Worm (Caenorhabditis elegans) whole organism, L3 larva: ENCODE data around the gene pkn-1.

Experiments used
- R02D3.7 ChIP-seq: fragments of 150-350 bp; optimal IDR thresholded peaks from 2 replicates; lab custom pipeline; 2014; ENCODE audit warnings: missing biosample characterization, missing genetic modification characterization
- ZK546.5 ChIP-seq: sonication (generic microtip); optimal IDR thresholded peaks from 2 replicates; lab custom pipeline; 2017; ENCODE audit warnings: missing biosample characterization, missing genetic modification characterization
- aly-2 ChIP-seq: fragments of 150-350 bp; optimal IDR thresholded peaks from 2 replicates; lab custom pipeline; 2014; ENCODE audit warnings: missing biosample characterization, missing genetic modification characterization
- ama-1 ChIP-seq: fragments of 150-350 bp; optimal IDR thresholded peaks from 2 replicates; lab custom pipeline; 2018
- ceh-16 ChIP-seq: sonication (generic microtip); optimal IDR thresholded peaks from 2 replicates; lab custom pipeline; 2017; ENCODE audit warnings: missing biosample characterization, missing genetic modification characterization
- ceh-28 ChIP-seq: fragments of 150-350 bp; optimal IDR thresholded peaks from 2 replicates; lab custom pipeline; 2014; ENCODE audit warnings: missing biosample characterization, missing genetic modification reagents, missing genetic modification characterization
- ceh-82 ChIP-seq: fragments of 150-350 bp; optimal IDR thresholded peaks from 2 replicates; lab custom pipeline; 2014; ENCODE audit warnings: missing biosample characterization, missing genetic modification characterization
- daf-12 ChIP-seq: fragments of 150-350 bp; optimal IDR thresholded peaks from 2 replicates; lab custom pipeline; 2014; ENCODE audit warnings: missing biosample characterization, missing genetic modification reagents, missing genetic modification characterization
- egl-5 ChIP-seq: fragments of 150-350 bp; optimal IDR thresholded peaks from 2 replicates; lab custom pipeline; 2017; ENCODE audit warnings: missing biosample characterization, missing genetic modification reagents, missing genetic modification characterization, inconsistent platforms
- elt-1 ChIP-seq: fragments of 150-350 bp; optimal IDR thresholded peaks from 2 replicates; lab custom pipeline; 2014; ENCODE audit warnings: missing biosample characterization, missing genetic modification characterization
- elt-2 ChIP-seq: sonication (generic microtip); optimal IDR thresholded peaks from 2 replicates; lab custom pipeline; 2016; ENCODE audit warnings: missing genetic modification reagents, mild to moderate bottlenecking, missing genetic modification characterization, missing compliant biosample characterization
- elt-3 ChIP-seq, 3 experiments: fragments of 150-350 bp in 1 of 3; sonication (generic microtip) in 2 of 3; optimal IDR thresholded peaks; 2 replicates in 2 of 3; 4 replicates in 1 of 3; lab custom pipeline; 2014 to 2017; ENCODE audit warnings: missing biosample characterization in 3 of 3, missing genetic modification characterization in 3 of 3
- eor-1 ChIP-seq, 2 experiments: fragments of 150-350 bp; optimal IDR thresholded peaks; 2 replicates each; lab custom pipeline; 2014 to 2018; ENCODE audit warnings: missing biosample characterization in 2 of 2, missing genetic modification characterization in 2 of 2
- fkh-10 ChIP-seq: sonication (generic microtip); optimal IDR thresholded peaks from 2 replicates; lab custom pipeline; 2017; ENCODE audit warnings: missing biosample characterization, missing genetic modification reagents, missing genetic modification characterization
- fkh-2 ChIP-seq: fragments of 150-350 bp; optimal IDR thresholded peaks from 2 replicates; lab custom pipeline; 2014; ENCODE audit warnings: missing biosample characterization, missing genetic modification reagents, missing genetic modification characterization
- fos-1 ChIP-seq: fragments of 150-350 bp; optimal IDR thresholded peaks from 2 replicates; lab custom pipeline; 2014; ENCODE audit warnings: missing biosample characterization, missing genetic modification characterization
- hmg-11 ChIP-seq: sonication (generic microtip); optimal IDR thresholded peaks from 2 replicates; lab custom pipeline; 2016; ENCODE audit warnings: missing genetic modification characterization, missing compliant biosample characterization
- jun-1 ChIP-seq: fragments of 150-350 bp; optimal IDR thresholded peaks from 2 replicates; lab custom pipeline; 2014; ENCODE audit warnings: missing biosample characterization, missing genetic modification reagents, missing genetic modification characterization
- lin-15B ChIP-seq: fragments of 150-350 bp; optimal IDR thresholded peaks from 2 replicates; lab custom pipeline; 2014; ENCODE audit warnings: missing biosample characterization, missing genetic modification characterization
- lin-39 ChIP-seq: fragments of 150-350 bp; optimal IDR thresholded peaks from 2 replicates; lab custom pipeline; 2018; ENCODE audit warnings: missing biosample characterization, missing genetic modification reagents, missing genetic modification characterization
- lsy-12 ChIP-seq: sonication (generic microtip); optimal IDR thresholded peaks from 2 replicates; lab custom pipeline; 2016; ENCODE audit warnings: mild to moderate bottlenecking, missing genetic modification characterization, missing compliant biosample characterization
- mdl-1 ChIP-seq: fragments of 150-350 bp; optimal IDR thresholded peaks from 2 replicates; lab custom pipeline; 2014; ENCODE audit warnings: missing biosample characterization, missing genetic modification characterization
- nfya-1 ChIP-seq: sonication (generic microtip); optimal IDR thresholded peaks from 2 replicates; lab custom pipeline; 2017; ENCODE audit warnings: missing genetic modification characterization, mild to moderate bottlenecking, missing compliant biosample characterization, antibody characterized with exemption, moderate library complexity; ENCODE audit not compliant: insufficient read depth
- nhr-11 ChIP-seq: fragments of 150-350 bp; optimal IDR thresholded peaks from 2 replicates; lab custom pipeline; 2014; ENCODE audit warnings: missing biosample characterization, missing genetic modification characterization
- nhr-12 ChIP-seq: fragments of 150-350 bp; optimal IDR thresholded peaks from 2 replicates; lab custom pipeline; 2014; ENCODE audit warnings: missing biosample characterization, missing genetic modification characterization
- nhr-23 ChIP-seq: fragments of 150-350 bp; optimal IDR thresholded peaks from 2 replicates; lab custom pipeline; 2014; ENCODE audit warnings: missing biosample characterization, missing genetic modification reagents, missing genetic modification characterization
- nhr-25 ChIP-seq: sonication (generic microtip); optimal IDR thresholded peaks from 2 replicates; lab custom pipeline; 2017; ENCODE audit warnings: missing biosample characterization, missing genetic modification characterization
- nhr-28 ChIP-seq: fragments of 150-350 bp; optimal IDR thresholded peaks from 2 replicates; lab custom pipeline; 2014; ENCODE audit warnings: missing biosample characterization, missing genetic modification characterization
- nhr-43 ChIP-seq: sonication (generic microtip); optimal IDR thresholded peaks from 2 replicates; lab custom pipeline; 2016; ENCODE audit warnings: mild to moderate bottlenecking, missing genetic modification characterization, missing compliant biosample characterization; ENCODE audit not compliant: poor library complexity, severe bottlenecking
- nhr-76 ChIP-seq: fragments of 150-350 bp; sonication (generic microtip); optimal IDR thresholded peaks from 5 replicates; lab custom pipeline; 2014; ENCODE audit warnings: missing biosample characterization, missing genetic modification characterization
- pha-4 ChIP-seq: fragments of 150-350 bp; optimal IDR thresholded peaks from 2 replicates; lab custom pipeline; 2014; ENCODE audit warnings: missing biosample characterization, missing genetic modification reagents, missing genetic modification characterization
- pqm-1 ChIP-seq: fragments of 150-350 bp; optimal IDR thresholded peaks from 2 replicates; lab custom pipeline; 2017; ENCODE audit warnings: missing biosample characterization, missing genetic modification characterization, inconsistent platforms
- sea-2 ChIP-seq: fragments of 150-350 bp; sonication (generic microtip); optimal IDR thresholded peaks from 4 replicates; lab custom pipeline; 2014; ENCODE audit warnings: missing biosample characterization, missing genetic modification reagents, missing genetic modification characterization
- skn-1 ChIP-seq: fragments of 150-350 bp; optimal IDR thresholded peaks from 2 replicates; lab custom pipeline; 2014; ENCODE audit warnings: missing biosample characterization, missing genetic modification characterization
- snpc-4 ChIP-seq: fragments of 150-350 bp; optimal IDR thresholded peaks from 2 replicates; lab custom pipeline; 2014; ENCODE audit warnings: missing biosample characterization, missing genetic modification characterization
- tbx-2 ChIP-seq: sonication (generic microtip); optimal IDR thresholded peaks from 2 replicates; lab custom pipeline; 2016; ENCODE audit warnings: mild to moderate bottlenecking, missing genetic modification characterization, missing compliant biosample characterization
- unc-39 ChIP-seq: sonication (generic microtip); optimal IDR thresholded peaks from 4 replicates; lab custom pipeline; 2017; ENCODE audit warnings: missing biosample characterization, missing genetic modification characterization
- unc-62 ChIP-seq: fragments of 150-350 bp; sonication (generic microtip); optimal IDR thresholded peaks from 4 replicates; lab custom pipeline; 2014; ENCODE audit warnings: missing biosample characterization, missing genetic modification reagents, missing genetic modification characterization
- zag-1 ChIP-seq: fragments of 150-350 bp; optimal IDR thresholded peaks from 2 replicates; lab custom pipeline; 2014; ENCODE audit warnings: missing biosample characterization, missing genetic modification characterization
- ztf-4 ChIP-seq: fragments of 150-350 bp; optimal IDR thresholded peaks from 2 replicates; lab custom pipeline; 2014; ENCODE audit warnings: missing biosample characterization, missing genetic modification characterization

pkn-1 gene

ce11 chrX:10429203-10429602 is 32.2 kb downstream of the pkn-1 start:
- TF ChIP-seq nhr-25 (peak; percentile 71), daf-12 (tag; lab: Kevin White, UChicago) (no peak), nhr-23 (tag; lab: Kevin White, UChicago) (peak; percentile 22), mdl-1 (no peak)

- TF ChIP-seq nfya-1 (tag; lab: Kevin White, UChicago) (peak; percentile 46), nhr-43 (tag; lab: Kevin White, UChicago) (peak; percentile 33), lsy-12 (tag; lab: Kevin White, UChicago) (no peak), fos-1 (tag; lab: Kevin White, UChicago) (no peak), fkh-2 (tag; lab: Kevin White, UChicago) (no peak), R02D3.7 (tag; lab: Kevin White, UChicago) (no peak), hmg-11 (tag; lab: Kevin White, UChicago) (peak; percentile 14), unc-62 (GFP tag; lab: Kevin White, UChicago) (peak; percentile 23), elt-2 (tag; lab: Kevin White, UChicago) (peak; percentile 84), ZK546.5 (no peak), nhr-25 (peak; percentile 8), ceh-16 (tag; lab: Kevin White, UChicago) (no peak), ceh-28 (tag; lab: Kevin White, UChicago) (peak; percentile 11), elt-1 (tag; lab: Kevin White, UChicago) (peak; percentile 11), ama-1 (lab: Kevin White, UChicago) (no peak), elt-3 (tag; optimal IDR thresholded peaks at IDR 0.05; lab: Kevin White, UChicago) (peak in 1 of 3 experiments; percentile 83), nhr-23 (tag; lab: Kevin White, UChicago) (peak; percentile 65), daf-12 (tag; lab: Kevin White, UChicago) (no peak), lin-39 (tag; lab: Kevin White, UChicago) (peak; percentile 88)
Measured at ce11 chrX:10430866-10431265, 33.8 kb downstream of the pkn-1 start.

- TF ChIP-seq ztf-4 (tag; lab: Kevin White, UChicago) (no peak), ceh-28 (tag; lab: Kevin White, UChicago) (no peak), egl-5 (tag; lab: Kevin White, UChicago) (no peak), nhr-43 (tag; lab: Kevin White, UChicago) (no peak)
Measured at ce11 chrX:10432786-10433185, 35.7 kb downstream of the pkn-1 start.

ce11 chrX:10433863-10434262 is 36.8 kb downstream of the pkn-1 start:
- TF ChIP-seq skn-1 (tag; lab: Kevin White, UChicago) (no peak), lin-39 (tag; lab: Kevin White, UChicago) (no peak), nfya-1 (tag; lab: Kevin White, UChicago) (peak; percentile 3), nhr-28 (no peak), nhr-76 (tag; lab: Kevin White, UChicago) (no peak), nhr-43 (tag; lab: Kevin White, UChicago) (no peak), daf-12 (tag; lab: Kevin White, UChicago) (no peak)
- TF ChIP-seq, all 47 proteins: peak for 1

- TF ChIP-seq ceh-82 (tag; lab: Kevin White, UChicago) (peak; percentile 56), lin-39 (tag; lab: Kevin White, UChicago) (peak; percentile 94), jun-1 (tag; lab: Kevin White, UChicago) (no peak), tbx-2 (peak; percentile 82), nhr-12 (tag; lab: Kevin White, UChicago) (no peak), unc-62 (GFP tag; lab: Kevin White, UChicago) (peak; percentile 23), pqm-1 (tag; lab: Kevin White, UChicago) (no peak), ztf-4 (tag; lab: Kevin White, UChicago) (no peak), nhr-43 (tag; lab: Kevin White, UChicago) (no peak), hmg-11 (tag; lab: Kevin White, UChicago) (peak; percentile 81), eor-1 (tag; optimal IDR thresholded peaks at IDR 0.05; lab: Kevin White, UChicago) (no peak), unc-39 (tag; lab: Kevin White, UChicago) (no peak), fkh-2 (tag; lab: Kevin White, UChicago) (no peak), nhr-28 (no peak), pha-4 (tag; lab: Kevin White, UChicago) (peak; percentile 26), nfya-1 (tag; lab: Kevin White, UChicago) (peak; percentile 86), snpc-4 (tag; lab: Kevin White, UChicago) (peak; percentile 30), lin-15B (peak; percentile 40), zag-1 (tag; lab: Kevin White, UChicago) (peak; percentile 79), R02D3.7 (tag; lab: Kevin White, UChicago) (peak; percentile 4), ceh-28 (tag; lab: Kevin White, UChicago) (peak; percentile 63), nhr-11 (peak; percentile 83), skn-1 (tag; lab: Kevin White, UChicago) (no peak), sea-2 (GFP tag; lab: Kevin White, UChicago) (no peak), fkh-10 (peak; percentile 97), mdl-1 (peak; percentile 58), egl-5 (tag; lab: Kevin White, UChicago) (peak; percentile 72), nhr-23 (tag; lab: Kevin White, UChicago) (no peak), aly-2 (tag; lab: Kevin White, UChicago) (no peak)
Measured at ce11 chrX:10435492-10435939, 38.5 kb downstream of the pkn-1 start.
